Worm (Caenorhabditis elegans): ENCODE data around the gene ZK470.4.

DNA sequence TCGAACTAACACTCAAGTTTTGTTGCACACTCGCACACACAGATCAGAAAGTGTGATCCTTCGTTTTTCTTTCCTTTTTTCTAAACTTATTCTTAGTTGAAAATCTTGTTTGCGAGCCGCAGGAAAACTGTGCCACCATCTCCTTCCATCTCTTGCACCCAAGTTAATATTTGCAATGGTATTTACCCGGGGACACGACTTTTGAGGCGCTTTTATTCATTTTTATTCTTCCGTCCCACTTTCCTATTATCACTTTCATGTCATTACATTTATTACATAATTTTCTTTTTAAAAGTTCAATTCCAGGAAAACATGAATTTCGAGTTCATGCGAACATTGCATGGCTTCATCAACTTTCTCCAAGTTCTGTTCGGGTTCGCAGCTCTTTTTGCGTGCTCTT is 24.5 kb downstream of the ZK470.4 start, which contains the start of gene F09F9.1:
- no peak for TF ChIP-seq ama-1 (optimal IDR thresholded peaks at IDR 0.05)
- no peak for TF ChIP-seq flt-1 (GFP tag; IDR thresholded peaks at IDR 0.05)
- no peak for TF ChIP-seq scrt-1 (GFP tag; IDR thresholded peaks at IDR 0.05)
- no peak for TF ChIP-seq ets-7 (tag; optimal IDR thresholded peaks at IDR 0.05)
